Worm (Caenorhabditis elegans) whole organism, young adult: ENCODE data around the gene sru-26.
A peak's percentile ranks its signal among the peaks of the same experiment; 100 is the strongest.

Experiments
- C06A6.2 ChIP-seq: fragments of 200-800 bp; sonication (Bioruptor generic); conservative IDR thresholded peaks from 2 replicates; pipeline ENCODE4 v1.3.6; 2022; ENCODE audit warnings: missing genetic modification characterization, missing compliant biosample characterization
- C17E4.6 ChIP-seq: fragments of 200-800 bp; sonication (Bioruptor generic); IDR thresholded peaks from 2 replicates; pipeline ENCODE4 v1.3.6; 2022; ENCODE audit warnings: missing genetic modification reagents, missing genetic modification characterization, missing compliant biosample characterization
- D2030.7 ChIP-seq: fragments of 200-800 bp; sonication (Bioruptor generic); IDR thresholded peaks from 2 replicates; pipeline ENCODE4 v1.3.6; 2022; ENCODE audit warnings: missing genetic modification reagents, missing genetic modification characterization, missing compliant biosample characterization
- F33H1.4 ChIP-seq: fragments of 200-800 bp; sonication (Bioruptor generic); IDR thresholded peaks from 2 replicates; pipeline ENCODE4 v1.3.6; 2022; ENCODE audit warnings: missing genetic modification reagents, missing genetic modification characterization, missing compliant biosample characterization
- F57C9.4 ChIP-seq: sonication (generic microtip); optimal IDR thresholded peaks from 2 replicates; lab custom pipeline; 2017; ENCODE audit warnings: mild to moderate bottlenecking, missing genetic modification characterization, missing compliant biosample characterization
- Y56A3A.18 ChIP-seq: fragments of 200-800 bp; sonication (Bioruptor generic); IDR thresholded peaks from 2 replicates; pipeline ENCODE4 v1.3.6; 2022; ENCODE audit warnings: missing genetic modification reagents, missing genetic modification characterization, missing compliant biosample characterization
- Y67H2A.10 ChIP-seq: fragments of 200-800 bp; sonication (Bioruptor generic); conservative IDR thresholded peaks from 2 replicates; pipeline ENCODE4 v1.3.6; 2022; ENCODE audit warnings: missing genetic modification reagents, missing genetic modification characterization, missing compliant biosample characterization
- aptf-2 ChIP-seq: fragments of 200-800 bp; sonication (Bioruptor generic); conservative IDR thresholded peaks from 2 replicates; pipeline ENCODE4 v1.3.6; 2022; ENCODE audit warnings: missing genetic modification reagents, missing genetic modification characterization, missing compliant biosample characterization
- atf-7 ChIP-seq: sonication (generic microtip); optimal IDR thresholded peaks from 2 replicates; lab custom pipeline; 2017; ENCODE audit warnings: mild to moderate bottlenecking, missing genetic modification characterization, missing compliant biosample characterization
- athp-1 ChIP-seq: sonication (generic microtip); optimal IDR thresholded peaks from 2 replicates; lab custom pipeline; 2017; ENCODE audit warnings: mild to moderate bottlenecking, missing genetic modification characterization, missing compliant biosample characterization
- attf-5 ChIP-seq: fragments of 200-800 bp; sonication (Bioruptor generic); optimal IDR thresholded peaks from 2 replicates; lab custom pipeline; 2018; ENCODE audit warnings: mild to moderate bottlenecking, missing genetic modification characterization, missing compliant biosample characterization
- bed-1 ChIP-seq: fragments of 200-800 bp; sonication (Bioruptor generic); IDR thresholded peaks from 2 replicates; pipeline ENCODE4 v1.3.6; 2022; ENCODE audit warnings: missing genetic modification reagents, missing genetic modification characterization, missing compliant biosample characterization
- ccch-3 ChIP-seq: fragments of 200-800 bp; sonication (Bioruptor generic); optimal IDR thresholded peaks from 2 replicates; lab custom pipeline; 2018; ENCODE audit warnings: mild to moderate bottlenecking, missing genetic modification characterization, missing compliant biosample characterization
- cebp-1 ChIP-seq, 2 experiments: fragments of 200-800 bp in 1 of 2; sonication (Bioruptor generic) in 1 of 2; sonication (generic microtip) in 1 of 2; IDR thresholded peaks in 1 of 2; optimal IDR thresholded peaks in 1 of 2; 2 replicates each; pipeline versions ENCODE4 v1.3.6 to Lab custom; 2017 to 2022; ENCODE audit warnings: missing compliant biosample characterization in 2 of 2, missing genetic modification characterization in 2 of 2, mild to moderate bottlenecking in 1 of 2, missing genetic modification reagents in 1 of 2, moderate library complexity in 1 of 2
- ceh-100 ChIP-seq: fragments of 200-800 bp; sonication (Bioruptor generic); IDR thresholded peaks from 2 replicates; pipeline ENCODE4 v1.3.6; 2022; ENCODE audit warnings: missing genetic modification reagents, missing genetic modification characterization, missing compliant biosample characterization
- ceh-40 ChIP-seq: fragments of 200-800 bp; sonication (Bioruptor generic); IDR thresholded peaks from 2 replicates; pipeline ENCODE4 v1.3.6; 2022; ENCODE audit warnings: missing genetic modification characterization, missing compliant biosample characterization
- ceh-58 ChIP-seq: fragments of 200-800 bp; sonication (Bioruptor generic); IDR thresholded peaks from 2 replicates; pipeline ENCODE4 v1.3.6; 2022; ENCODE audit warnings: missing genetic modification characterization, missing compliant biosample characterization
- chd-7 ChIP-seq: sonication (generic microtip); optimal IDR thresholded peaks from 2 replicates; lab custom pipeline; 2016; ENCODE audit warnings: mild to moderate bottlenecking, missing genetic modification characterization, moderate library complexity, missing compliant biosample characterization
- egl-18 ChIP-seq: fragments of 200-800 bp; sonication (Bioruptor generic); IDR thresholded peaks from 2 replicates; pipeline ENCODE4 v1.3.6; 2022; ENCODE audit warnings: missing genetic modification reagents, missing genetic modification characterization, missing compliant biosample characterization
- ekl-4 ChIP-seq: fragments of 200-800 bp; sonication (Bioruptor generic); IDR thresholded peaks from 2 replicates; pipeline ENCODE4 v1.3.6; 2022; ENCODE audit warnings: missing genetic modification reagents, missing genetic modification characterization, missing compliant biosample characterization
- gei-17 ChIP-seq: fragments of 200-800 bp; sonication (Bioruptor generic); optimal IDR thresholded peaks from 2 replicates; lab custom pipeline; 2018; ENCODE audit warnings: mild to moderate bottlenecking, missing genetic modification characterization, missing compliant biosample characterization
- hlh-26 ChIP-seq: fragments of 200-800 bp; sonication (Bioruptor generic); conservative IDR thresholded peaks from 2 replicates; pipeline ENCODE4 v1.3.6; 2022; ENCODE audit warnings: missing genetic modification reagents, missing genetic modification characterization, missing compliant biosample characterization
- let-526 ChIP-seq: fragments of 200-800 bp; sonication (Bioruptor generic); IDR thresholded peaks from 2 replicates; pipeline ENCODE4 v1.3.6; 2022; ENCODE audit warnings: missing genetic modification reagents, missing genetic modification characterization, missing compliant biosample characterization
- lin-40 ChIP-seq: sonication (generic microtip); optimal IDR thresholded peaks from 2 replicates; lab custom pipeline; 2016; ENCODE audit warnings: missing genetic modification characterization, mild to moderate bottlenecking, missing compliant biosample characterization, missing genotype, missing genetic modification reagents
- lir-1 ChIP-seq: fragments of 200-800 bp; sonication (Bioruptor generic); conservative IDR thresholded peaks from 2 replicates; pipeline ENCODE4 v1.3.6; 2022; ENCODE audit warnings: missing genetic modification reagents, missing genetic modification characterization, missing compliant biosample characterization
- madf-10 ChIP-seq: sonication (generic microtip); optimal IDR thresholded peaks from 2 replicates; lab custom pipeline; 2016; ENCODE audit warnings: mild to moderate bottlenecking, missing genetic modification characterization, missing compliant biosample characterization
- nfya-1 ChIP-seq: sonication (generic microtip); optimal IDR thresholded peaks from 2 replicates; lab custom pipeline; 2017; ENCODE audit warnings: antibody characterized with exemption, missing compliant biosample characterization, missing genetic modification characterization, borderline replicate concordance; ENCODE audit not compliant: insufficient read depth
- nhr-120 ChIP-seq: fragments of 200-800 bp; sonication (Bioruptor generic); IDR thresholded peaks from 2 replicates; pipeline ENCODE4 v1.3.6; 2022; ENCODE audit warnings: missing genetic modification characterization, missing compliant biosample characterization
- nhr-80 ChIP-seq: sonication (generic microtip); optimal IDR thresholded peaks from 2 replicates; lab custom pipeline; 2016; ENCODE audit warnings: missing genetic modification characterization, missing compliant biosample characterization
- pha-4 ChIP-seq: fragments of 150-350 bp; sonication (generic microtip); optimal IDR thresholded peaks from 2 replicates; lab custom pipeline; 2014; ENCODE audit warnings: missing biosample characterization, missing genetic modification reagents, missing genetic modification characterization
- snpc-3.4 ChIP-seq: sonication (generic microtip); optimal IDR thresholded peaks from 2 replicates; lab custom pipeline; 2017; ENCODE audit warnings: missing genetic modification characterization, mild to moderate bottlenecking, missing compliant biosample characterization, antibody characterized with exemption, moderate library complexity, missing genotype, missing genetic modification reagents
- unc-62 ChIP-seq: fragments of 150-350 bp; optimal IDR thresholded peaks from 2 replicates; lab custom pipeline; 2014; ENCODE audit warnings: missing biosample characterization, missing genetic modification reagents, missing genetic modification characterization
- xnd-1 ChIP-seq: sonication (generic microtip); optimal IDR thresholded peaks from 2 replicates; lab custom pipeline; 2016; ENCODE audit warnings: missing genotype, missing genetic modification reagents, missing genetic modification characterization, missing compliant biosample characterization
- ztf-18 ChIP-seq: sonication (generic microtip); optimal IDR thresholded peaks from 2 replicates; lab custom pipeline; 2016; ENCODE audit warnings: missing genotype, mild to moderate bottlenecking, missing genetic modification characterization, missing compliant biosample characterization
- ztf-22 ChIP-seq: fragments of 200-800 bp; sonication (Bioruptor generic); optimal IDR thresholded peaks from 2 replicates; lab custom pipeline; 2018; ENCODE audit warnings: mild to moderate bottlenecking, missing genetic modification characterization, moderate library complexity, missing compliant biosample characterization

sru-26 gene

DNA sequence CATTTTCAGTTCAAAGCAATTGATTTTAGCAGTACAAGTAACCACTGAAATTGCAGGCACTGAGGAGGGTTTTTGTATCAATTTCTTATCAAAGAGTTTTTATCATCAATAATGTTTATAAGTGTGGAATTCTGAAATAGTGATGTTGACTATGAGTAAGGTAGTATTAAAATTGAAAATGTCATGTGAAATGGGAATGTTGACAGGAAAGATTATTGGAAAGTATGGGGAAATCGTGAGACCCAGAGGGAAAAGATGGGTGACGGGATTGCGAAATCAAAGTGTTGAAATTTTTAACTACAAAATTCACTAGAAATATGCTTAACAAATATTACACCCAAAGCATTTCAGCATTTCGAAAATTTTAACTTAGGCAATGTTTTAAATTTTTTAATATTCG lies 39.9 kb downstream of the sru-26 start, which contains the start of gene F53B2.8:
Gene F53B2.8, minus strand, starts transcription at position 180 of the 400 bp plus-strand sequence.
- TF ChIP-seq atf-7 (tag; lab: Kevin White, UChicago): peak; percentile 19
- 0 out of 2 replicates have a peak, but pooled peaks have one; percentile 35 for TF ChIP-seq Y56A3A.18
- TF ChIP-seq ceh-58 (GFP tag; lab: Robert Waterston, UW): no peak
- TF ChIP-seq nfya-1: no peak
- TF ChIP-seq attf-5 (GFP tag; lab: Kevin White, UChicago): peak; percentile 84
- peak; percentile 85 for TF ChIP-seq pha-4 (tag; lab: Kevin White, UChicago)
- TF ChIP-seq cebp-1 (GFP tag; IDR thresholded peaks at IDR 0.05; lab: Robert Waterston, UW): peak; percentile 98
- peak; percentile 99 for TF ChIP-seq cebp-1 (tag; optimal IDR thresholded peaks at IDR 0.05; lab: Kevin White, UChicago)
- TF ChIP-seq unc-62 (GFP tag; lab: Kevin White, UChicago): peak; percentile 83
- peak; percentile 91 for TF ChIP-seq nhr-80 (tag; lab: Kevin White, UChicago)
- no peak for TF ChIP-seq lir-1

DNA sequence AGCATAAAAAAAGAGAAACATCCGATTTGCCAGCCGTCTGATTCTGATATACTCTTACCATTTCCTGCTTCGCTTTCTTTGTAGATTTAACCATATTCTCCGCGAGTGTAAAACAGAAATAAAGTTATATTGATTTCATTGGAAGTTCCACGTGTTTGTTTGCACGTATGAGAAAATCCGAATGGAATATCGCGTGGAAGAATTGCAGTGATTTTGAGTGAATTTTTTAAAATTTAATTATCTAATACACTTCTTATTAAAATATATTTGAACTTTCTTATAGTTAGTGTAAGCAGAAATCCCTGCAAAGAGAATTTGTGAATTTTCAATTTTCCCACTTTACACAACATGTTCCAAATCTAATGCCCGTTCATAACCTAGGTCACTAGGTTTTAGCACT lies 43.8 kb downstream of the sru-26 start, which contains the start of gene F53B2.5:
Gene F53B2.5, minus strand, starts transcription at position 101 of the 400 bp plus-strand sequence.
- TF ChIP-seq xnd-1: no peak
- no peak for TF ChIP-seq atf-7 (tag; lab: Kevin White, UChicago)
- TF ChIP-seq snpc-3.4 (tag; lab: Kevin White, UChicago): no peak
- no peak for TF ChIP-seq lin-40 (tag; lab: Kevin White, UChicago)
- no peak for TF ChIP-seq gei-17
- TF ChIP-seq athp-1 (tag; lab: Kevin White, UChicago): no peak
- TF ChIP-seq ztf-22 (GFP tag; lab: Kevin White, UChicago): no peak
- no peak for TF ChIP-seq attf-5 (GFP tag; lab: Kevin White, UChicago)
- TF ChIP-seq F57C9.4 (tag; lab: Kevin White, UChicago): no peak
- TF ChIP-seq D2030.7: no peak
- no peak for TF ChIP-seq ceh-100 (GFP tag; lab: Robert Waterston, UW)
- no peak for TF ChIP-seq chd-7 (tag; lab: Kevin White, UChicago)
- TF ChIP-seq Y56A3A.18: no peak
- TF ChIP-seq nhr-120: no peak
- no peak for TF ChIP-seq bed-1 (GFP tag; lab: Robert Waterston, UW)
- no peak for TF ChIP-seq hlh-26 (GFP tag; lab: Robert Waterston, UW)
- no peak for TF ChIP-seq ceh-58 (GFP tag; lab: Robert Waterston, UW)
- no peak for TF ChIP-seq Y67H2A.10 (GFP tag; lab: Robert Waterston, UW)
- TF ChIP-seq ekl-4 (GFP tag; lab: Robert Waterston, UW): no peak
- TF ChIP-seq egl-18 (GFP tag; lab: Robert Waterston, UW): no peak
- TF ChIP-seq, all 124 proteins: peak for 0

DNA sequence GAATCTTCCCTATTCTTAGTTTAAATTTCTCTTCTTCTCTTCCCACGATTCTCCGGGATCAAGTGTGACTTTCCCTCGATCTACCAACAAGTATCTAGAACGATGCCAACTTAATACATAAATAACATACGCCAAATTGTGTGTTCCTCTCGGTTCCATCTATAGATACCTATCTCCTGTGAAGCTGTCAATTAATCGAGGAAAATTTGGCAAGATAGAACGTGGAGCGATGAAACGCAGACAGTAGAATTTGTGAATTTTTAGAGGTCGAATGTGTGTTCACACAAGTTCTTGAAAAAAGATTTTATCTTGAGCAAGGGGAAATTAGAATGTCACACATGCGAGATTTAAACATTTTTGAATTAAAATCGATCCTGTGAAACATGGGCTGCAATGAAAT lies 44.2 kb downstream of the sru-26 start:
- TF ChIP-seq unc-62 (GFP tag; lab: Kevin White, UChicago) (no peak), ceh-58 (GFP tag; lab: Robert Waterston, UW) (no peak), ccch-3 (no peak), nhr-120 (no peak), C06A6.2 (GFP tag; lab: Robert Waterston, UW) (no peak), C17E4.6 (no peak), ceh-40 (GFP tag; lab: Robert Waterston, UW) (no peak), aptf-2 (no peak), let-526 (no peak), atf-7 (tag; lab: Kevin White, UChicago) (no peak), ztf-18 (no peak), madf-10 (no peak), F33H1.4 (GFP tag; lab: Robert Waterston, UW) (no peak), ceh-100 (GFP tag; lab: Robert Waterston, UW) (no peak), snpc-3.4 (tag; lab: Kevin White, UChicago) (no peak), gei-17 (no peak)
- TF ChIP-seq, all 124 proteins: peak for 0
